Fruit fly (Drosophila melanogaster): ENCODE measurements around the gene CCT1.

CCT1 gene

dm6 chr3R:22536504-22537423 lies 45.5 kb upstream of the CCT1 start (continued):
- no peak for TF ChIP-seq CG2129 (GFP tag; IDR thresholded peaks at IDR 0.05; ENCODE audit: partially characterized antibody)
- TF ChIP-seq CG11093 (GFP tag; IDR thresholded peaks at IDR 0.05) = no peak; the same call in 2 of the 3 replicates
- 0 out of 2 replicates have a peak, but pooled peaks have one; percentile 13 for TF ChIP-seq Drgx (GFP tag; IDR thresholded peaks at IDR 0.05)
- TF ChIP-seq vvl (GFP tag; IDR thresholded peaks at IDR 0.05) = peak; percentile 64
- no peak for TF ChIP-seq CG17186 (GFP tag; optimal IDR thresholded peaks at IDR 0.05)
- no peak for TF ChIP-seq CG6175 (GFP tag; IDR thresholded peaks at IDR 0.05)
- TF ChIP-seq nom (GFP tag; optimal IDR thresholded peaks at IDR 0.05) = peak; percentile 31
- no peak for TF ChIP-seq Asciz (GFP tag; optimal IDR thresholded peaks at IDR 0.05)
- peak; percentile 4 for TF ChIP-seq CG1603 (tag; optimal IDR thresholded peaks at IDR 0.05)
- no peak for TF ChIP-seq fd3F (GFP tag; optimal IDR thresholded peaks at IDR 0.05)
- no peak for TF ChIP-seq CG5245 (GFP tag; optimal IDR thresholded peaks at IDR 0.05)
- no peak for TF ChIP-seq Taf1 (GFP tag; IDR thresholded peaks at IDR 0.05)
- no peak for TF ChIP-seq CG13287 (GFP tag; IDR thresholded peaks at IDR 0.05; ENCODE audit: partially characterized antibody)
- peak; percentile 11 for TF ChIP-seq CG1792 (GFP tag; optimal IDR thresholded peaks at IDR 0.05)
- peak; percentile 20 for TF ChIP-seq fd96Cb (tag; optimal IDR thresholded peaks at IDR 0.05)
- peak; percentile 44 for TF ChIP-seq Xbp1 (GFP tag; optimal IDR thresholded peaks at IDR 0.05)
- TF ChIP-seq CG15269 (tag; optimal IDR thresholded peaks at IDR 0.05) = peak; percentile 79
- TF ChIP-seq dati (GFP tag; IDR thresholded peaks at IDR 0.05) = no peak
- TF ChIP-seq CG2712 (tag; optimal IDR thresholded peaks at IDR 0.05) = peak; percentile 40
- peak; percentile 46; the same call in 1 of the 2 replicates for TF ChIP-seq ranshi (GFP tag; IDR thresholded peaks at IDR 0.05)
- peak; percentile 68 for TF ChIP-seq dysf (GFP tag; IDR thresholded peaks at IDR 0.05)
- peak; percentile 55; the same call in 3 of the 4 replicates for TF ChIP-seq chinmo (GFP tag; IDR thresholded peaks at IDR 0.05; ENCODE audit: partially characterized antibody)
- no peak for TF ChIP-seq NC2α (GFP tag; optimal IDR thresholded peaks at IDR 0.05)
- peak; percentile 9 for TF ChIP-seq CG10147 (GFP tag; optimal IDR thresholded peaks at IDR 0.05)
- TF ChIP-seq Rx (GFP tag; IDR thresholded peaks at IDR 0.05) = 0 out of 2 replicates have a peak, but pooled peaks have one; percentile 5
- peak; percentile 37 for TF ChIP-seq Fer3 (tag; optimal IDR thresholded peaks at IDR 0.05)
- no peak for TF ChIP-seq CG6791 (GFP tag; IDR thresholded peaks at IDR 0.05; ENCODE audit: partially characterized antibody)
- TF ChIP-seq D19B (GFP tag; optimal IDR thresholded peaks at IDR 0.05) = no peak
- TF ChIP-seq H15 (GFP tag; IDR thresholded peaks at IDR 0.05) = peak; percentile 14; the same call in 1 of the 3 replicates
- TF ChIP-seq repo (GFP tag; optimal IDR thresholded peaks at IDR 0.05) = no peak
- TF ChIP-seq run (tag; optimal IDR thresholded peaks at IDR 0.05) = peak; percentile 23
- no peak for TF ChIP-seq Opbp (GFP tag; IDR thresholded peaks at IDR 0.05; ENCODE audit: partially characterized antibody)
- TF ChIP-seq Stat92E (GFP tag; optimal IDR thresholded peaks at IDR 0.05) = no peak
- TF ChIP-seq nmo (GFP tag; optimal IDR thresholded peaks at IDR 0.05) = peak; percentile 36
- no peak for TF ChIP-seq CG10321 (GFP tag; IDR thresholded peaks at IDR 0.05)
- TF ChIP-seq CG12744 (GFP tag; optimal IDR thresholded peaks at IDR 0.05) = no peak
- TF ChIP-seq CG13296 (GFP tag; optimal IDR thresholded peaks at IDR 0.05) = no peak
- TF ChIP-seq Max (GFP tag; optimal IDR thresholded peaks at IDR 0.05) = no peak
- TF ChIP-seq stc (GFP tag; IDR thresholded peaks at IDR 0.05) = peak; percentile 73
- no peak for TF ChIP-seq Hand (GFP tag; optimal IDR thresholded peaks at IDR 0.05)
- 0 out of 3 replicates have a peak, but pooled peaks have one; percentile 45 for TF ChIP-seq CG11695 (GFP tag; IDR thresholded peaks at IDR 0.05)
- no peak for TF ChIP-seq kay (GFP tag; optimal IDR thresholded peaks at IDR 0.05)
- 0 out of 2 replicates have a peak, but pooled peaks have one; percentile 22 for TF ChIP-seq E2f2 (GFP tag; IDR thresholded peaks at IDR 0.05)
- TF ChIP-seq maf-S (GFP tag; optimal IDR thresholded peaks at IDR 0.05) = no peak
- TF ChIP-seq ase (GFP tag; IDR thresholded peaks at IDR 0.05) = peak; percentile 54; the same call in 1 of the 3 replicates
- no peak for TF ChIP-seq wek (GFP tag; optimal IDR thresholded peaks at IDR 0.05)
- TF ChIP-seq tin (GFP tag; optimal IDR thresholded peaks at IDR 0.05) = peak; percentile 1
- no peak for TF ChIP-seq pnt (GFP tag; optimal IDR thresholded peaks at IDR 0.05)
